Fruit fly (Drosophila melanogaster) whole organism, embryonic: ENCODE measurements around the gene Cpr64Ab.

Experiments
- Bdp1 ChIP-seq: fragments of 200-800 bp; sonication (Bioruptor generic); optimal IDR thresholded peaks from 3 replicates; lab custom pipeline; 2016; ENCODE audit warnings: missing biosample characterization, missing genetic modification characterization
- BtbVII ChIP-seq: fragments of 200-800 bp; sonication (Bioruptor generic); optimal IDR thresholded peaks from 3 replicates; lab custom pipeline; 2017; ENCODE audit warnings: missing biosample characterization, mild to moderate bottlenecking, missing genetic modification characterization
- CG10267 ChIP-seq: fragments of 200-800 bp; sonication (Bioruptor generic); optimal IDR thresholded peaks from 2 replicates; lab custom pipeline; 2018; ENCODE audit warnings: missing biosample characterization, mild to moderate bottlenecking, missing genetic modification characterization, moderate library complexity
- CG10431 ChIP-seq: fragments of 200-800 bp; sonication (Bioruptor generic); optimal IDR thresholded peaks from 3 replicates; lab custom pipeline; 2018; ENCODE audit warnings: missing biosample characterization, mild to moderate bottlenecking, missing genetic modification characterization
- CG10543 ChIP-seq: fragments of 200-800 bp; sonication (Bioruptor generic); optimal IDR thresholded peaks from 3 replicates; lab custom pipeline; 2017; ENCODE audit warnings: missing biosample characterization, mild to moderate bottlenecking, missing genetic modification characterization, moderate library complexity
- CG11093 ChIP-seq: fragments of 200-800 bp; sonication (Bioruptor generic); IDR thresholded peaks from 3 replicates; pipeline ENCODE4 v1.3.6; 2022; ENCODE audit warnings: missing biosample characterization, missing genetic modification characterization
- CG13296 ChIP-seq: fragments of 200-800 bp; sonication (Bioruptor generic); optimal IDR thresholded peaks from 3 replicates; lab custom pipeline; 2018; ENCODE audit warnings: missing biosample characterization, mild to moderate bottlenecking, missing genetic modification characterization
- CG13894 ChIP-seq: fragments of 200-800 bp; sonication (Bioruptor generic); optimal IDR thresholded peaks from 3 replicates; lab custom pipeline; 2018; ENCODE audit warnings: missing biosample characterization, mild to moderate bottlenecking, missing genetic modification characterization, moderate library complexity
- CG16779 ChIP-seq: fragments of 200-800 bp; sonication (Bioruptor generic); IDR thresholded peaks from 2 replicates; pipeline ENCODE4 v1.3.6; 2022; ENCODE audit warnings: missing biosample characterization, missing genetic modification characterization
- CG16813 ChIP-seq: fragments of 200-800 bp; sonication (Bioruptor generic); IDR thresholded peaks from 3 replicates; pipeline ENCODE4 v1.3.6; 2022; ENCODE audit warnings: missing biosample characterization, missing genetic modification characterization; ENCODE audit not compliant: partially characterized antibody
- CG17361 ChIP-seq: fragments of 200-800 bp; sonication (Bioruptor generic); IDR thresholded peaks from 3 replicates; pipeline ENCODE4 v1.3.6; 2022; ENCODE audit warnings: missing biosample characterization, missing genetic modification characterization
- CG1832 ChIP-seq: fragments of 200-800 bp; sonication (Bioruptor generic); optimal IDR thresholded peaks from 2 replicates; lab custom pipeline; 2017; ENCODE audit warnings: missing biosample characterization, mild to moderate bottlenecking, missing genetic modification characterization, inconsistent platforms
- CG18619 ChIP-seq: fragments of 200-800 bp; sonication (Bioruptor generic); optimal IDR thresholded peaks from 3 replicates; lab custom pipeline; 2017; ENCODE audit warnings: missing biosample characterization, mild to moderate bottlenecking, missing genetic modification characterization
- CG31365 ChIP-seq: fragments of 200-800 bp; sonication (Bioruptor generic); optimal IDR thresholded peaks from 2 replicates; lab custom pipeline; 2018; ENCODE audit warnings: missing biosample characterization, mild to moderate bottlenecking, missing genetic modification characterization
- CG31441 ChIP-seq: fragments of 200-800 bp; sonication (Bioruptor generic); IDR thresholded peaks from 2 replicates; pipeline ENCODE4 v1.3.6; 2022; ENCODE audit warnings: missing biosample characterization, missing genetic modification characterization
- CG3163 ChIP-seq: fragments of 200-800 bp; sonication (Bioruptor generic); optimal IDR thresholded peaks from 3 replicates; lab custom pipeline; 2016; ENCODE audit warnings: missing biosample characterization, missing genetic modification characterization
- CG32772 ChIP-seq: fragments of 200-800 bp; sonication (Bioruptor generic); IDR thresholded peaks from 2 replicates; pipeline ENCODE4 v1.3.6; 2022; ENCODE audit warnings: missing biosample characterization, missing genetic modification characterization
- CG3281 ChIP-seq: fragments of 200-800 bp; sonication (Bioruptor generic); optimal IDR thresholded peaks from 3 replicates; lab custom pipeline; 2017; ENCODE audit warnings: missing biosample characterization, mild to moderate bottlenecking, missing genetic modification characterization
- CG33557 ChIP-seq: fragments of 200-800 bp; sonication (Bioruptor generic); optimal IDR thresholded peaks from 2 replicates; lab custom pipeline; 2019; ENCODE audit warnings: missing biosample characterization, mild to moderate bottlenecking, missing genetic modification characterization, moderate library complexity
- CG7786 ChIP-seq: fragments of 200-800 bp; sonication (Bioruptor generic); optimal IDR thresholded peaks from 2 replicates; lab custom pipeline; 2016; ENCODE audit warnings: missing biosample characterization, missing genetic modification characterization
- CG7963 ChIP-seq: fragments of 200-800 bp; sonication (Bioruptor generic); IDR thresholded peaks from 3 replicates; pipeline ENCODE4 v1.3.6; 2022; ENCODE audit warnings: missing biosample characterization, missing genetic modification characterization; ENCODE audit not compliant: partially characterized antibody
- CG8290 ChIP-seq, 3 experiments: fragments of 200-800 bp; sonication (Bioruptor generic); optimal IDR thresholded peaks; 2 replicates each; lab custom pipeline; 2016 to 2019; ENCODE audit warnings: missing biosample characterization in 3 of 3, missing genetic modification characterization in 3 of 3, mild to moderate bottlenecking in 2 of 3, moderate library complexity in 1 of 3
- CG8924 ChIP-seq: fragments of 200-800 bp; optimal IDR thresholded peaks from 3 replicates; lab custom pipeline; 2019; ENCODE audit warnings: missing biosample characterization, mild to moderate bottlenecking, missing genetic modification characterization, moderate library complexity
- CG9437 ChIP-seq: fragments of 200-800 bp; sonication (Bioruptor generic); optimal IDR thresholded peaks from 2 replicates; lab custom pipeline; 2018; ENCODE audit warnings: missing biosample characterization, mild to moderate bottlenecking, missing genetic modification characterization
- Dll ChIP-seq: fragments of 200-800 bp; sonication (Bioruptor generic); IDR thresholded peaks from 4 replicates; pipeline ENCODE4 v1.3.6; 2022; ENCODE audit warnings: missing biosample characterization, missing genetic modification characterization; ENCODE audit not compliant: partially characterized antibody
- E2f1 ChIP-seq: fragments of 200-800 bp; sonication (Bioruptor generic); IDR thresholded peaks from 2 replicates; pipeline ENCODE4 v1.3.6; 2022; ENCODE audit warnings: missing biosample characterization, missing genetic modification characterization
- E2f2 ChIP-seq: fragments of 200-800 bp; sonication (Bioruptor generic); IDR thresholded peaks from 2 replicates; pipeline ENCODE4 v1.3.6; 2022; ENCODE audit warnings: missing biosample characterization, missing genetic modification characterization
- Ets97D ChIP-seq: fragments of 200-800 bp; sonication (Bioruptor generic); optimal IDR thresholded peaks from 3 replicates; lab custom pipeline; 2016; ENCODE audit warnings: missing biosample characterization, missing genetic modification characterization
- Gsc ChIP-seq: fragments of 200-800 bp; sonication (Bioruptor generic); IDR thresholded peaks from 2 replicates; pipeline ENCODE4 v1.3.6; 2022; ENCODE audit warnings: missing biosample characterization, missing genetic modification characterization
- Hand ChIP-seq: fragments of 200-800 bp; sonication (Bioruptor generic); optimal IDR thresholded peaks from 2 replicates; lab custom pipeline; 2017; ENCODE audit warnings: mild to moderate bottlenecking, missing biosample characterization, missing genetic modification reagents, missing genetic modification characterization
- Hr78 ChIP-seq, 2 experiments: fragments of 200-800 bp in 1 of 2; fragments of >200 bp in 1 of 2; sonication (Bioruptor generic) in 1 of 2; optimal IDR thresholded peaks; 2 replicates each; lab custom pipeline; 2017 to 2019; ENCODE audit warnings: missing biosample characterization in 2 of 2, missing genetic modification characterization in 2 of 2, mild to moderate bottlenecking in 1 of 2, moderate library complexity in 1 of 2
- Hsf ChIP-seq: fragments of 200-800 bp; sonication (Bioruptor generic); optimal IDR thresholded peaks from 3 replicates; lab custom pipeline; 2016; ENCODE audit warnings: missing biosample characterization, missing genetic modification characterization
- Lim3 ChIP-seq: fragments of 200-800 bp; sonication (Bioruptor generic); IDR thresholded peaks from 2 replicates; pipeline ENCODE4 v1.3.6; 2022; ENCODE audit warnings: missing biosample characterization, missing genetic modification characterization
- NK7.1 ChIP-seq: fragments of 200-800 bp; sonication (Bioruptor generic); optimal IDR thresholded peaks from 3 replicates; lab custom pipeline; 2016; ENCODE audit warnings: missing biosample characterization, missing genetic modification characterization
- NfI ChIP-seq: fragments of 200-800 bp; sonication (Bioruptor generic); optimal IDR thresholded peaks from 3 replicates; lab custom pipeline; 2018; ENCODE audit warnings: missing biosample characterization, mild to moderate bottlenecking, missing genetic modification characterization, moderate library complexity
- Vsx1 ChIP-seq: fragments of 200-800 bp; sonication (Bioruptor generic); optimal IDR thresholded peaks from 2 replicates; lab custom pipeline; 2017; ENCODE audit warnings: missing biosample characterization, mild to moderate bottlenecking, missing genetic modification characterization, missing genetic modification reagents
- cg ChIP-seq: fragments of 200-800 bp; sonication (Bioruptor generic); optimal IDR thresholded peaks from 3 replicates; lab custom pipeline; 2019; ENCODE audit warnings: missing biosample characterization, mild to moderate bottlenecking, missing genetic modification characterization, moderate library complexity
- crp ChIP-seq, 2 experiments: fragments of 200-800 bp; sonication (Bioruptor generic); optimal IDR thresholded peaks; 2 replicates in 1 of 2; 3 replicates in 1 of 2; lab custom pipeline; 2017; ENCODE audit warnings: missing biosample characterization in 2 of 2, missing genetic modification characterization in 2 of 2, mild to moderate bottlenecking in 1 of 2, moderate library complexity in 1 of 2
- dysf ChIP-seq: fragments of 200-800 bp; sonication (Bioruptor generic); IDR thresholded peaks from 3 replicates; pipeline ENCODE4 v1.3.6; 2022; ENCODE audit warnings: missing biosample characterization, missing genetic modification characterization
- gem ChIP-seq: fragments of 200-800 bp; sonication (Bioruptor generic); optimal IDR thresholded peaks from 2 replicates; lab custom pipeline; 2019; ENCODE audit warnings: missing biosample characterization, mild to moderate bottlenecking, missing genetic modification characterization, moderate library complexity
- gro ChIP-seq: fragments of 200-800 bp; sonication (Bioruptor generic); optimal IDR thresholded peaks from 2 replicates; lab custom pipeline; 2016; ENCODE audit warnings: missing biosample characterization, missing genetic modification characterization
- gsb ChIP-seq: fragments of 200-800 bp; sonication (Bioruptor generic); IDR thresholded peaks from 2 replicates; pipeline ENCODE4 v1.3.6; 2022; ENCODE audit warnings: missing biosample characterization, missing genetic modification characterization
- h ChIP-seq: fragments of >200 bp; optimal IDR thresholded peaks from 2 replicates; lab custom pipeline; 2017
- her ChIP-seq: fragments of 200-800 bp; sonication (Bioruptor generic); optimal IDR thresholded peaks from 2 replicates; lab custom pipeline; 2016; ENCODE audit warnings: missing biosample characterization, missing genetic modification characterization
- mam ChIP-seq: fragments of 200-800 bp; sonication (Bioruptor generic); optimal IDR thresholded peaks from 3 replicates; lab custom pipeline; 2016; ENCODE audit warnings: missing biosample characterization, missing genetic modification characterization
- slbo ChIP-seq: fragments of 200-800 bp; sonication (Bioruptor generic); IDR thresholded peaks from 2 replicates; pipeline ENCODE4 v1.3.6; 2022; ENCODE audit warnings: missing biosample characterization, missing genetic modification characterization
- slou ChIP-seq: fragments of 200-800 bp; sonication (Bioruptor generic); optimal IDR thresholded peaks from 3 replicates; lab custom pipeline; 2016; ENCODE audit warnings: missing biosample characterization, missing genetic modification characterization
- sob ChIP-seq: fragments of 200-800 bp; sonication (Bioruptor generic); IDR thresholded peaks from 2 replicates; pipeline ENCODE4 v1.3.6; 2022; ENCODE audit warnings: missing biosample characterization, missing genetic modification characterization
- sr ChIP-seq: fragments of 200-800 bp; sonication (Bioruptor generic); IDR thresholded peaks from 3 replicates; pipeline ENCODE4 v1.3.6; 2022; ENCODE audit warnings: missing biosample characterization, missing genetic modification characterization
- zen2 ChIP-seq: fragments of 200-800 bp; sonication (Bioruptor generic); IDR thresholded peaks from 3 replicates; pipeline ENCODE4 v1.3.6; 2022; ENCODE audit warnings: missing biosample characterization, missing genetic modification characterization; ENCODE audit not compliant: partially characterized antibody

Cpr64Ab gene

DNA sequence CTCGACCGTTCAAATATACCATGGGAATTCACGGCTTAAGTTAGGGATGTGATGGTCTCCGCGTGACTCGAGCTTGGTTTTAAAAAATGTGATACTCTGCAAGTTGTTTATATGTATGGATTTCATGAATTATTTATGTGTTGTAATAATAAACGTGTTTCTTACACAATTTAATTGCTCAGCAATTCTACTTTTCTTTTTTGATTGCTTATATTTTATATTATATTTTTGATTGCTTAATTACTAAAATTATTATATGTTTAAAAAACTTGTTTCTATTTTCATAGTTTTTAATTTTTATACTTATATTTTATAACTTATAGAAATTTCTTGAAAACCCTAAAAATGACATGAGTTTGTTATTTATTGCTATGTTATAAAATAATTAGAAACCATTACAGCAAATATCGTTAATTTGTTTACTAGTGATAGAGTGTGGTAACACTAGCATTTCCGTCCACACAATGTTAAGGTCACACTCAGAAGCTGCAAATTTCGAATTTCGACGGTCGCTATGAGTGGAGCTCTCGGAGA lies 43.0 kb upstream of the Cpr64Ab start, which contains the start of the genes ago and CG1265:
Gene ago, minus strand, starts transcription at position 6 of the 534 bp plus-strand sequence.
Gene CG1265, plus strand, starts transcription at position 476 of the 534 bp plus-strand sequence.
- TF ChIP-seq CG9437: peak; percentile 42
- no peak for TF ChIP-seq Hand (GFP tag; lab: Kevin White, UChicago)
- TF ChIP-seq CG3281 (GFP tag; lab: Kevin White, UChicago): peak; percentile 40
- TF ChIP-seq CG7786 (GFP tag; lab: Kevin White, UChicago): peak; percentile 24
- peak; percentile 69 for TF ChIP-seq CG31441 (GFP tag; lab: Robert Waterston, UW)
- TF ChIP-seq gsb: no peak
- no peak for TF ChIP-seq CG8290 (GFP tag; optimal IDR thresholded peaks at IDR 0.05; lab: Kevin White, UChicago)
- TF ChIP-seq CG8290 (tag; optimal IDR thresholded peaks at IDR 0.05; lab: Kevin White, UChicago): peak in 1 of 2 experiments; percentile 53
- TF ChIP-seq h (lab: Kevin White, UChicago): no peak
- TF ChIP-seq cg: no peak
- TF ChIP-seq CG33557: peak; percentile 45
- TF ChIP-seq Bdp1: no peak
- TF ChIP-seq mam (GFP tag; lab: Kevin White, UChicago): no peak
- TF ChIP-seq Dll (GFP tag; lab: Robert Waterston, UW): peak; percentile 39; the same call in 2 of the 4 replicates
- TF ChIP-seq NfI (GFP tag; lab: Kevin White, UChicago): peak; percentile 49
- no peak for TF ChIP-seq BtbVII
- TF ChIP-seq CG10431: peak; percentile 33
- no peak for TF ChIP-seq CG1832 (GFP tag; lab: Kevin White, UChicago)
- peak; percentile 67 for TF ChIP-seq slbo
- TF ChIP-seq CG10267 (tag; lab: Kevin White, UChicago): peak; percentile 38
- TF ChIP-seq gro (GFP tag; lab: Kevin White, UChicago): no peak
- TF ChIP-seq Hsf (GFP tag; lab: Kevin White, UChicago): peak; percentile 5
- TF ChIP-seq her (GFP tag; lab: Kevin White, UChicago): no peak
- TF ChIP-seq E2f2: peak; percentile 66
- no peak for TF ChIP-seq CG3163 (GFP tag; lab: Kevin White, UChicago)
- TF ChIP-seq Hr78 (GFP tag; optimal IDR thresholded peaks at IDR 0.05; lab: Kevin White, UChicago): no peak
- TF ChIP-seq zen2 (GFP tag; lab: Robert Waterston, UW): no peak
- no peak for TF ChIP-seq slou (GFP tag; lab: Kevin White, UChicago)
- TF ChIP-seq CG18619: peak; percentile 15
- TF ChIP-seq CG16779 (GFP tag; lab: Robert Waterston, UW): no peak
- TF ChIP-seq gem (tag; lab: Kevin White, UChicago): peak; percentile 74
- peak; percentile 83 for TF ChIP-seq CG17361
- TF ChIP-seq Ets97D (GFP tag; lab: Kevin White, UChicago): peak; percentile 71
- peak; percentile 58 for TF ChIP-seq CG8924
- TF ChIP-seq dysf (GFP tag; lab: Robert Waterston, UW): peak; percentile 40; the same call in 1 of the 3 replicates
- no peak for TF ChIP-seq CG7963
- no peak for TF ChIP-seq Lim3 (GFP tag; lab: Robert Waterston, UW)
- no peak for TF ChIP-seq sr (GFP tag; lab: Robert Waterston, UW)
- TF ChIP-seq CG16813 (GFP tag; lab: Robert Waterston, UW): peak; percentile 59; the same call in 2 of the 3 replicates
- TF ChIP-seq CG32772 (GFP tag; lab: Robert Waterston, UW): no peak
- TF ChIP-seq CG31365 (tag; lab: Kevin White, UChicago): no peak
- peak; percentile 80 for TF ChIP-seq CG10543 (GFP tag; lab: Kevin White, UChicago)
- TF ChIP-seq Gsc (GFP tag; lab: Robert Waterston, UW): no peak
- no peak for TF ChIP-seq Vsx1 (GFP tag; lab: Kevin White, UChicago)
- TF ChIP-seq E2f1 (GFP tag; lab: Robert Waterston, UW): peak; percentile 31; the same call in 1 of the 2 replicates
- no peak for TF ChIP-seq CG11093 (GFP tag; lab: Robert Waterston, UW)
- TF ChIP-seq CG13894 (tag; lab: Kevin White, UChicago): no peak
- no peak for TF ChIP-seq crp (GFP tag; optimal IDR thresholded peaks at IDR 0.05; lab: Kevin White, UChicago)
- TF ChIP-seq sob (GFP tag; lab: Robert Waterston, UW): peak; percentile 15; the same call in 1 of the 2 replicates
- no peak for TF ChIP-seq NK7.1
- peak; percentile 40 for TF ChIP-seq CG13296 (GFP tag; lab: Kevin White, UChicago)
